Fruit fly (Drosophila melanogaster) whole organism, pupa: ENCODE data around the gene SmydA-2.

Experiments used
- CG10348 ChIP-seq: fragments of 200-800 bp; sonication (Bioruptor generic); IDR thresholded peaks from 2 replicates; pipeline ENCODE4 v1.3.6; 2022; ENCODE audit warnings: missing biosample characterization, missing genetic modification characterization
- CG12605 ChIP-seq: fragments of 200-800 bp; sonication (Bioruptor generic); IDR thresholded peaks from 2 replicates; pipeline ENCODE4 v1.3.6; 2022; ENCODE audit warnings: missing biosample characterization, missing genetic modification characterization
- CG13204 ChIP-seq: fragments of 200-800 bp; sonication (Bioruptor generic); optimal IDR thresholded peaks from 2 replicates; lab custom pipeline; 2018; ENCODE audit warnings: missing biosample characterization, mild to moderate bottlenecking, missing genetic modification characterization, moderate library complexity
- CG14655 ChIP-seq: fragments of 200-800 bp; sonication (Bioruptor generic); optimal IDR thresholded peaks from 3 replicates; lab custom pipeline; 2017; ENCODE audit warnings: mild to moderate bottlenecking, missing biosample characterization, missing genetic modification reagents, missing genetic modification characterization
- CG15710 ChIP-seq: fragments of 200-800 bp; sonication (Bioruptor generic); optimal IDR thresholded peaks from 2 replicates; lab custom pipeline; 2018; ENCODE audit warnings: missing biosample characterization, mild to moderate bottlenecking, missing genetic modification characterization, moderate library complexity
- CG17806 ChIP-seq: fragments of 200-800 bp; sonication (Bioruptor generic); optimal IDR thresholded peaks from 2 replicates; lab custom pipeline; 2018; ENCODE audit warnings: missing biosample characterization, mild to moderate bottlenecking, missing genetic modification characterization, moderate library complexity
- CG32121 ChIP-seq: fragments of 200-800 bp; sonication (Bioruptor generic); IDR thresholded peaks from 2 replicates; pipeline ENCODE4 v1.3.6; 2022; ENCODE audit warnings: missing biosample characterization, missing genetic modification characterization
- CG34367 ChIP-seq: fragments of 200-800 bp; sonication (Bioruptor generic); optimal IDR thresholded peaks from 2 replicates; lab custom pipeline; 2018; ENCODE audit warnings: missing biosample characterization, mild to moderate bottlenecking, missing genetic modification characterization
- CG4496 ChIP-seq: fragments of 200-800 bp; sonication (Bioruptor generic); IDR thresholded peaks from 3 replicates; pipeline ENCODE4 v1.3.6; 2022; ENCODE audit warnings: missing biosample characterization, missing genetic modification characterization
- CG8159 ChIP-seq: fragments of 200-800 bp; sonication (Bioruptor generic); optimal IDR thresholded peaks from 3 replicates; lab custom pipeline; 2018; ENCODE audit warnings: missing biosample characterization, mild to moderate bottlenecking, missing genetic modification characterization, moderate library complexity
- CG8301 ChIP-seq: fragments of 200-800 bp; sonication (Bioruptor generic); optimal IDR thresholded peaks from 2 replicates; lab custom pipeline; 2018; ENCODE audit warnings: missing biosample characterization, mild to moderate bottlenecking, missing genetic modification characterization
- CG9948 ChIP-seq: fragments of 200-800 bp; sonication (Bioruptor generic); optimal IDR thresholded peaks from 2 replicates; lab custom pipeline; 2018; ENCODE audit warnings: missing biosample characterization, mild to moderate bottlenecking, missing genetic modification characterization, moderate library complexity
- D1 ChIP-seq: fragments of 200-800 bp; sonication (Bioruptor generic); optimal IDR thresholded peaks from 2 replicates; lab custom pipeline; 2018; ENCODE audit warnings: missing biosample characterization, mild to moderate bottlenecking, missing genetic modification characterization, moderate library complexity
- EcR ChIP-seq: fragments of 200-800 bp; sonication (Bioruptor generic); optimal IDR thresholded peaks from 3 replicates; lab custom pipeline; 2019; ENCODE audit warnings: missing biosample characterization, missing genetic modification characterization, mild to moderate bottlenecking, moderate library complexity, missing genetic modification reagents
- Ets98B ChIP-seq: fragments of 200-800 bp; sonication (Bioruptor generic); IDR thresholded peaks from 2 replicates; pipeline ENCODE4 v1.3.6; 2022; ENCODE audit warnings: missing biosample characterization, missing genetic modification characterization
- Pif1A ChIP-seq: fragments of 200-800 bp; sonication (Bioruptor generic); optimal IDR thresholded peaks from 3 replicates; lab custom pipeline; 2016; ENCODE audit warnings: missing biosample characterization, missing genetic modification characterization
- Pif1B ChIP-seq: fragments of 200-800 bp; sonication (Bioruptor generic); optimal IDR thresholded peaks from 3 replicates; lab custom pipeline; 2016; ENCODE audit warnings: missing biosample characterization, missing genetic modification characterization
- Snoo ChIP-seq: fragments of 200-800 bp; sonication (Bioruptor generic); optimal IDR thresholded peaks from 3 replicates; lab custom pipeline; 2017; ENCODE audit warnings: missing biosample characterization, mild to moderate bottlenecking, missing genetic modification characterization, inconsistent platforms
- fd96Ca ChIP-seq: fragments of 200-800 bp; sonication (Bioruptor generic); IDR thresholded peaks from 3 replicates; pipeline ENCODE4 v1.3.6; 2022; ENCODE audit warnings: missing biosample characterization, missing genetic modification characterization
- gl ChIP-seq: fragments of 200-800 bp; sonication (Bioruptor generic); optimal IDR thresholded peaks from 2 replicates; lab custom pipeline; 2018; ENCODE audit warnings: missing biosample characterization, mild to moderate bottlenecking, missing genetic modification characterization
- rn ChIP-seq: fragments of 200-800 bp; sonication (Bioruptor generic); IDR thresholded peaks from 2 replicates; pipeline ENCODE4 v1.3.6; 2022; ENCODE audit warnings: missing biosample characterization, missing genetic modification characterization

The SmydA-2 gene

dm6 chr3L:19042501-19042900, 39.4 kb upstream of the SmydA-2 start:
- TF ChIP-seq D1 (tag; lab: Kevin White, UChicago) = peak; percentile 95
- peak; percentile 80 for TF ChIP-seq gl (tag; lab: Kevin White, UChicago)
- TF ChIP-seq rn (GFP tag; lab: Robert Waterston, UW) = peak; percentile 79
- TF ChIP-seq CG10348 (GFP tag; lab: Robert Waterston, UW) = peak; percentile 38; the same call in 1 of the 2 replicates
- peak; percentile 88 for TF ChIP-seq CG32121 (GFP tag; lab: Robert Waterston, UW)
- TF ChIP-seq Pif1B (GFP tag; lab: Kevin White, UChicago) = peak; percentile 91
- TF ChIP-seq CG34367 = peak; percentile 93
- TF ChIP-seq CG15710 (tag; lab: Kevin White, UChicago) = peak; percentile 97
- TF ChIP-seq Ets98B (GFP tag; lab: Robert Waterston, UW) = peak; percentile 82
- TF ChIP-seq Pif1A (GFP tag; lab: Kevin White, UChicago) = peak; percentile 84
- no peak for TF ChIP-seq CG13204 (GFP tag; lab: Kevin White, UChicago)
- TF ChIP-seq fd96Ca (GFP tag; lab: Robert Waterston, UW) = peak; percentile 61; the same call in 1 of the 3 replicates
- peak; percentile 85 for TF ChIP-seq CG4496 (GFP tag; lab: Robert Waterston, UW)
- peak; percentile 97 for TF ChIP-seq CG9948 (tag; lab: Kevin White, UChicago)
- peak; percentile 93 for TF ChIP-seq Snoo (tag; lab: Kevin White, UChicago)
- peak; percentile 95 for TF ChIP-seq CG8301 (tag; lab: Kevin White, UChicago)
- peak; percentile 98 for TF ChIP-seq CG8159 (tag; lab: Kevin White, UChicago)
- TF ChIP-seq CG17806 = peak; percentile 96
- peak; percentile 96 for TF ChIP-seq CG14655 (GFP tag; lab: Kevin White, UChicago)
- TF ChIP-seq EcR = no peak
- TF ChIP-seq CG12605 (GFP tag; lab: Robert Waterston, UW) = peak; percentile 84

dm6 chr3L:19041665-19042385, 38.8 kb upstream of the SmydA-2 start:
- peak; percentile 74 for TF ChIP-seq D1 (tag; lab: Kevin White, UChicago)
- TF ChIP-seq CG15710 (tag; lab: Kevin White, UChicago) = peak; percentile 87
- TF ChIP-seq Pif1B (GFP tag; lab: Kevin White, UChicago) = peak; percentile 87
- TF ChIP-seq CG17806 = peak; percentile 81
- peak; percentile 49; the same call in 1 of the 3 replicates for TF ChIP-seq CG4496 (GFP tag; lab: Robert Waterston, UW)
- peak; percentile 98 for TF ChIP-seq CG13204 (GFP tag; lab: Kevin White, UChicago)
- peak; percentile 67 for TF ChIP-seq EcR
- TF ChIP-seq CG32121 (GFP tag; lab: Robert Waterston, UW) = 0 out of 2 replicates have a peak, but pooled peaks have one; percentile 17
- TF ChIP-seq CG14655 (GFP tag; lab: Kevin White, UChicago) = peak; percentile 90
- TF ChIP-seq gl (tag; lab: Kevin White, UChicago) = peak; percentile 61
- TF ChIP-seq CG12605 (GFP tag; lab: Robert Waterston, UW) = no peak; the same call in 1 of the 2 replicates
- TF ChIP-seq Ets98B (GFP tag; lab: Robert Waterston, UW) = no peak
- TF ChIP-seq CG9948 (tag; lab: Kevin White, UChicago) = peak; percentile 89
- TF ChIP-seq CG8301 (tag; lab: Kevin White, UChicago) = peak; percentile 87
- TF ChIP-seq CG8159 (tag; lab: Kevin White, UChicago) = peak; percentile 93
- TF ChIP-seq Snoo (tag; lab: Kevin White, UChicago) = peak; percentile 79
- peak; percentile 36; the same call in 1 of the 3 replicates for TF ChIP-seq fd96Ca (GFP tag; lab: Robert Waterston, UW)
- TF ChIP-seq CG10348 (GFP tag; lab: Robert Waterston, UW) = no peak
- peak; percentile 45; the same call in 1 of the 2 replicates for TF ChIP-seq rn (GFP tag; lab: Robert Waterston, UW)
- TF ChIP-seq Pif1A (GFP tag; lab: Kevin White, UChicago) = peak; percentile 90
- peak; percentile 77 for TF ChIP-seq CG34367

- TF ChIP-seq CG10348 (GFP tag; lab: Robert Waterston, UW) = no peak
- no peak for TF ChIP-seq Pif1A (GFP tag; lab: Kevin White, UChicago)
- peak; percentile 96 for TF ChIP-seq EcR
- TF ChIP-seq CG13204 (GFP tag; lab: Kevin White, UChicago) = peak; percentile 87
- no peak for TF ChIP-seq CG8159 (tag; lab: Kevin White, UChicago)
- TF ChIP-seq, all 21 proteins: peak for 2
Measured at dm6 chr3L:19041161-19041560, 38.1 kb upstream of the SmydA-2 start.

DNA sequence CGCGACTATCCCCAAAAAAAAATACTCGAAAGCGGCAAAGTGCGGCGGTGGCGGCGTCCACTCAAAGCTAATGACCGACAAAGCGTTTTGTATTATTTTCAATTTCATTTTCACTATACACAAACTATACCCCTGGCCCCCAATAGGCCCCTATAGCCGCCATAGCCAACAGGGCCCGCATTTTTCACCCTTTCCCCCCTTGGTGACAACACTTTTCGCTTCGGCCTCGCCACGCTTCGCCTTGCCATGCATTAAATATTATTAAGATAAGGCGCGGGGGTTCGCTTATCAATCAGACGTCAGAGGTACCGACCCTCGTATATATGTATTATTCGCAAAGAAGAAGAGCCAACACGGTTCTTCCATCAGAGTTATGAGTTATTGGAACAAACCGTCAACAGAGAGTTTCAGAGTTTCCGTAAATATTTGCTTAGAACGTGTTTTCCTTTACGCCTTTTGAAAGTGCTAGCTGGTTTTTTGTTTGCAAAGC, 37.1 kb upstream of the SmydA-2 start:
- TF ChIP-seq rn (GFP tag; lab: Robert Waterston, UW) = no peak
- TF ChIP-seq Pif1A (GFP tag; lab: Kevin White, UChicago) = peak; percentile 44
- TF ChIP-seq CG4496 (GFP tag; lab: Robert Waterston, UW) = 0 out of 3 replicates have a peak, but pooled peaks have one; percentile 10
- TF ChIP-seq Pif1B (GFP tag; lab: Kevin White, UChicago) = peak; percentile 1
- TF ChIP-seq CG14655 (GFP tag; lab: Kevin White, UChicago) = peak; percentile 28
- no peak for TF ChIP-seq EcR
- no peak for TF ChIP-seq CG9948 (tag; lab: Kevin White, UChicago)
- TF ChIP-seq CG12605 (GFP tag; lab: Robert Waterston, UW) = no peak
- no peak for TF ChIP-seq fd96Ca (GFP tag; lab: Robert Waterston, UW)
- TF ChIP-seq CG32121 (GFP tag; lab: Robert Waterston, UW) = peak; percentile 48; the same call in 1 of the 2 replicates

DNA sequence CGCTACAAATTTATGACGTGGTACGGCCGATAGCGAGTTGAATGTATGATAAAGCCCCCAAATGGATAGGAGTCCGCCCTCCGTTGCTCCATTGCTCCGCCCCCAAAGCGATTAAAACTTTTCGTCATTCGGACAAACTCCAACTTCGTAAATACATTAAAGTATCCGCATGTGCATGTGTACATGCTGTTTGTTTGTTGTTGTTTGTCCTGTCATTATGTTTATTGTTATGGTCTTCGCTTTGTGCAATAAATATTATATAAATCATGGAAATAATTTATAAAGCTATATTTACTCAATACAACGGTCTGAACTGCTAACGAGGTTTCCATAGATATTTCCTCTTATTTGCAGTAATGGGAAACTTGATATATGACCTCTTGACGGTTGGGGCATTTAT, 34.0 kb upstream of the SmydA-2 start:
- TF ChIP-seq CG14655 (GFP tag; lab: Kevin White, UChicago) (no peak), Snoo (tag; lab: Kevin White, UChicago) (no peak), CG8159 (tag; lab: Kevin White, UChicago) (no peak), CG9948 (tag; lab: Kevin White, UChicago) (no peak), fd96Ca (GFP tag; lab: Robert Waterston, UW) (no peak), Pif1A (GFP tag; lab: Kevin White, UChicago) (no peak), CG4496 (GFP tag; lab: Robert Waterston, UW) (no peak), CG17806 (no peak), Ets98B (GFP tag; lab: Robert Waterston, UW) (no peak), Pif1B (GFP tag; lab: Kevin White, UChicago) (no peak), EcR (no peak), CG10348 (GFP tag; lab: Robert Waterston, UW) (no peak)
